Worm (Caenorhabditis elegans): ENCODE results near the gene srh-17.

Gene srh-17

DNA sequence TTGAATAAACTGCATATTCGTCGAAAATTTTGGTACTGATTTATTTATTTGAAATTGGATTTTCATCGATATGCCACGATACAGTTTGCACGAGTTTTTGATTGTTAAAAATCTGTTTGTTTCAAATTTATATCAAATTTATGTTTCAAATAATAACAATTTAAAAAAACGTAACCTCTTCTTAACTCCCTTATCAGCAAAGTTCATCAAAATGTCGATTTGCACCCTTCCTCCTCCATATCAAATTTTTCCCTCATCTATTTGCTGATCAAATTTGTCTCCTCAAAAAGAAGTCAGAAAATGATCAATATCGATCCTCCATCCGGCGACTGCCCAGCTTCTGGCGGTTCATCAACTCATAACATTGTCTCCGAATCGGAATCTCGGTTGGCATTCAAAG, 50.0 kb downstream of the srh-17 start, which contains the start of gene ssp-33:
ssp-33 (plus strand) TSS at position 301 of the 400 bp plus-strand sequence.
- no peak for TF ChIP-seq nhr-237 (tag; optimal IDR thresholded peaks at IDR 0.05)
- TF ChIP-seq sem-4 (tag; optimal IDR thresholded peaks at IDR 0.05) = no peak
- TF ChIP-seq R02D3.7 (tag; optimal IDR thresholded peaks at IDR 0.05) = no peak
- no peak for TF ChIP-seq nhr-25 (tag; optimal IDR thresholded peaks at IDR 0.05)
- no peak for TF ChIP-seq skn-1 (tag; optimal IDR thresholded peaks at IDR 0.05)
- TF ChIP-seq egl-27 (tag; optimal IDR thresholded peaks at IDR 0.05) = no peak
- TF ChIP-seq unc-39 (tag; optimal IDR thresholded peaks at IDR 0.05) = no peak
- no peak for TF ChIP-seq mdl-1 (tag; optimal IDR thresholded peaks at IDR 0.05)
- TF ChIP-seq blmp-1 (tag; optimal IDR thresholded peaks at IDR 0.05; ENCODE audit: insufficient read depth) = no peak

DNA sequence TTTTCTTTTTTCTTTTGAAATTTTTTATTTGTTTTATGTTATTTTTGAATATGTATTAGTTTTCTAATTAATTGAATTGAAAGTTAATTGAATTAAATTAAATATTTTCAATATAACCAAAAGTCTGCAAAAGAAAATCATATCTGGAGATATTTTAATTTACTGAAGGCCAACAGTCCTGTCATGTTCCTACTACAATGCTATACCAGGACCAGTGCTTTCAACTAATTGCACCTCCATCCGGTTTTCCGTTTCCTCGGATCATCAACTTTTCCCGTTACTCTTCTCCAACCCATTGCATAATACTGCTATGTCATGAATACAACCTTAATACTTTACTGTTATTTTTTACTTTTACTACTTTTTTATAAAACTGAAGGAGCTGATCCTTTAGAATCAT, 51.2 kb downstream of the srh-17 start, which contains the start of gene R08A2.5:
R08A2.5 (plus strand) TSS at position 301 of the 400 bp plus-strand sequence.
- TF ChIP-seq nhr-129 (tag; optimal IDR thresholded peaks at IDR 0.05) (no peak), ceh-82 (tag; optimal IDR thresholded peaks at IDR 0.05) (no peak), mdl-1 (tag; optimal IDR thresholded peaks at IDR 0.05) (no peak), sma-3 (GFP tag; optimal IDR thresholded peaks at IDR 0.05) (no peak), nhr-25 (tag; optimal IDR thresholded peaks at IDR 0.05) (no peak), unc-55 (GFP tag; optimal IDR thresholded peaks at IDR 0.05) (no peak), nhr-21 (tag; optimal IDR thresholded peaks at IDR 0.05) (no peak), nhr-12 (tag; optimal IDR thresholded peaks at IDR 0.05) (no peak), ztf-11 (tag; optimal IDR thresholded peaks at IDR 0.05) (no peak), mab-5 (tag; optimal IDR thresholded peaks at IDR 0.05) (no peak), gmeb-1 (tag; optimal IDR thresholded peaks at IDR 0.05) (no peak), lin-13 (GFP tag; optimal IDR thresholded peaks at IDR 0.05) (no peak), ZK546.5 (tag; optimal IDR thresholded peaks at IDR 0.05) (no peak), nhr-237 (tag; optimal IDR thresholded peaks at IDR 0.05) (no peak), lin-11 (tag; optimal IDR thresholded peaks at IDR 0.05) (no peak), lsy-2 (tag; optimal IDR thresholded peaks at IDR 0.05) (no peak)
